Fruit fly (Drosophila melanogaster) whole organism, embryonic: Measurements from ENCODE around the gene Ostgamma.
A peak's percentile ranks its signal among the peaks of the same experiment; 100 is the strongest.

Source experiments
- Antp ChIP-seq: fragments of 200-800 bp; sonication (Bioruptor generic); optimal IDR thresholded peaks from 3 replicates; lab custom pipeline; 2016; ENCODE audit warnings: missing biosample characterization, missing genetic modification characterization
- Atf6 ChIP-seq: fragments of 200-800 bp; sonication (Bioruptor generic); IDR thresholded peaks from 2 replicates; pipeline ENCODE4 v1.3.6; 2022; ENCODE audit warnings: missing biosample characterization, missing genetic modification characterization
- CG10147 ChIP-seq: fragments of 200-800 bp; sonication (Bioruptor generic); optimal IDR thresholded peaks from 2 replicates; lab custom pipeline; 2019; ENCODE audit warnings: missing biosample characterization, mild to moderate bottlenecking, missing genetic modification characterization, moderate library complexity
- CG11398 ChIP-seq: fragments of 200-800 bp; sonication (Bioruptor generic); optimal IDR thresholded peaks from 2 replicates; lab custom pipeline; 2016; ENCODE audit warnings: missing biosample characterization, missing genetic modification characterization
- CG11695 ChIP-seq: fragments of 200-800 bp; sonication (Bioruptor generic); IDR thresholded peaks from 3 replicates; pipeline ENCODE4 v1.3.6; 2022; ENCODE audit warnings: missing biosample characterization, missing genetic modification characterization
- CG11723 ChIP-seq: fragments of 200-800 bp; sonication (Bioruptor generic); optimal IDR thresholded peaks from 2 replicates; lab custom pipeline; 2017; ENCODE audit warnings: missing biosample characterization, mild to moderate bottlenecking, missing genetic modification characterization
- CG13287 ChIP-seq: fragments of 200-800 bp; sonication (Bioruptor generic); IDR thresholded peaks from 2 replicates; pipeline ENCODE4 v1.3.6; 2022; ENCODE audit warnings: missing biosample characterization, missing genetic modification characterization; ENCODE audit not compliant: partially characterized antibody
- CG14860 ChIP-seq: fragments of 200-800 bp; sonication (Bioruptor generic); IDR thresholded peaks from 3 replicates; pipeline ENCODE4 v1.3.6; 2022; ENCODE audit warnings: missing biosample characterization, missing genetic modification characterization; ENCODE audit not compliant: partially characterized antibody
- CG15269 ChIP-seq: fragments of 200-800 bp; sonication (Bioruptor generic); optimal IDR thresholded peaks from 2 replicates; lab custom pipeline; 2018; ENCODE audit warnings: missing biosample characterization, mild to moderate bottlenecking, missing genetic modification characterization, moderate library complexity
- CG16815 ChIP-seq: fragments of 200-800 bp; sonication (Bioruptor generic); optimal IDR thresholded peaks from 3 replicates; lab custom pipeline; 2017; ENCODE audit warnings: missing biosample characterization, mild to moderate bottlenecking, missing genetic modification characterization
- CG1792 ChIP-seq: fragments of 200-800 bp; sonication (Bioruptor generic); optimal IDR thresholded peaks from 2 replicates; lab custom pipeline; 2016; ENCODE audit warnings: missing biosample characterization, missing genetic modification characterization
- CG1832 ChIP-seq: fragments of 200-800 bp; sonication (Bioruptor generic); optimal IDR thresholded peaks from 2 replicates; lab custom pipeline; 2017; ENCODE audit warnings: missing biosample characterization, mild to moderate bottlenecking, missing genetic modification characterization, inconsistent platforms
- CG18599 ChIP-seq: fragments of 200-800 bp; sonication (Bioruptor generic); optimal IDR thresholded peaks from 3 replicates; lab custom pipeline; 2017; ENCODE audit warnings: missing biosample characterization, missing genetic modification characterization, mild to moderate bottlenecking, moderate library complexity, missing genetic modification reagents
- CG31388 ChIP-seq: fragments of 200-800 bp; sonication (Bioruptor generic); optimal IDR thresholded peaks from 2 replicates; lab custom pipeline; 2016; ENCODE audit warnings: missing biosample characterization, missing genetic modification characterization
- CG33213 ChIP-seq: fragments of 200-800 bp; sonication (Bioruptor generic); optimal IDR thresholded peaks from 3 replicates; lab custom pipeline; 2016; ENCODE audit warnings: missing biosample characterization, missing genetic modification characterization
- CG34376 ChIP-seq: fragments of 200-800 bp; sonication (Bioruptor generic); optimal IDR thresholded peaks from 2 replicates; lab custom pipeline; 2018; ENCODE audit warnings: missing biosample characterization, mild to moderate bottlenecking, missing genetic modification characterization
- CG7271 ChIP-seq: fragments of 200-800 bp; sonication (Bioruptor generic); optimal IDR thresholded peaks from 2 replicates; lab custom pipeline; 2018; ENCODE audit warnings: missing biosample characterization, mild to moderate bottlenecking, missing genetic modification characterization, moderate library complexity
- CG7372 ChIP-seq: fragments of 200-800 bp; sonication (Bioruptor generic); IDR thresholded peaks from 2 replicates; pipeline ENCODE4 v1.3.6; 2022; ENCODE audit warnings: missing biosample characterization, missing genetic modification characterization
- CG8089 ChIP-seq: fragments of 200-800 bp; sonication (Bioruptor generic); optimal IDR thresholded peaks from 3 replicates; lab custom pipeline; 2016; ENCODE audit warnings: missing biosample characterization, missing genetic modification characterization
- CG8359 ChIP-seq: fragments of 200-800 bp; sonication (Bioruptor generic); optimal IDR thresholded peaks from 2 replicates; lab custom pipeline; 2017; ENCODE audit warnings: missing biosample characterization, mild to moderate bottlenecking, missing genetic modification characterization, borderline replicate concordance
- CG8765 ChIP-seq: fragments of 200-800 bp; sonication (Bioruptor generic); IDR thresholded peaks from 2 replicates; pipeline ENCODE4 v1.3.6; 2022; ENCODE audit warnings: missing biosample characterization, missing genetic modification characterization
- CG9437 ChIP-seq: fragments of 200-800 bp; sonication (Bioruptor generic); optimal IDR thresholded peaks from 2 replicates; lab custom pipeline; 2018; ENCODE audit warnings: missing biosample characterization, mild to moderate bottlenecking, missing genetic modification characterization
- Dad ChIP-seq: fragments of 200-800 bp; sonication (Bioruptor generic); optimal IDR thresholded peaks from 3 replicates; lab custom pipeline; 2016; ENCODE audit warnings: missing biosample characterization, missing genetic modification characterization
- Eip74EF ChIP-seq, 2 experiments: fragments of 200-800 bp in 1 of 2; fragments of >200 bp in 1 of 2; sonication (Bioruptor generic) in 1 of 2; optimal IDR thresholded peaks; 2 replicates each; lab custom pipeline; 2017 to 2019; ENCODE audit warnings: missing biosample characterization in 2 of 2, missing genetic modification characterization in 2 of 2, mild to moderate bottlenecking in 1 of 2, moderate library complexity in 1 of 2
- Ets97D ChIP-seq: fragments of 200-800 bp; sonication (Bioruptor generic); optimal IDR thresholded peaks from 3 replicates; lab custom pipeline; 2016; ENCODE audit warnings: missing biosample characterization, missing genetic modification characterization
- HLH3B ChIP-seq: fragments of 200-800 bp; sonication (Bioruptor generic); IDR thresholded peaks from 2 replicates; pipeline ENCODE4 v1.3.6; 2022; ENCODE audit warnings: missing biosample characterization, missing genetic modification characterization
- HmgZ ChIP-seq: fragments of 200-800 bp; sonication (Bioruptor generic); optimal IDR thresholded peaks from 2 replicates; lab custom pipeline; 2018; ENCODE audit warnings: missing biosample characterization, mild to moderate bottlenecking, missing genetic modification characterization
- Hr3 ChIP-seq: fragments of 200-800 bp; sonication (Bioruptor generic); optimal IDR thresholded peaks from 3 replicates; lab custom pipeline; 2016; ENCODE audit warnings: missing biosample characterization, missing genetic modification characterization
- Max ChIP-seq: fragments of 200-800 bp; sonication (Bioruptor generic); optimal IDR thresholded peaks from 2 replicates; lab custom pipeline; 2016; ENCODE audit warnings: missing biosample characterization, mild to moderate bottlenecking, missing genetic modification characterization
- Mes4 ChIP-seq: fragments of 200-800 bp; sonication (Bioruptor generic); optimal IDR thresholded peaks from 2 replicates; lab custom pipeline; 2016; ENCODE audit warnings: missing biosample characterization, missing genetic modification characterization
- Stat92E ChIP-seq, 3 experiments: fragments of >200 bp in 2 of 3; fragments of 200-800 bp in 1 of 3; sonication (Bioruptor generic) in 1 of 3; optimal IDR thresholded peaks; 2 replicates each; lab custom pipeline; 2017 to 2019; ENCODE audit warnings: missing biosample characterization in 3 of 3, missing genetic modification characterization in 3 of 3, mild to moderate bottlenecking in 1 of 3, moderate library complexity in 1 of 3
- TFAM ChIP-seq: fragments of 200-800 bp; sonication (Bioruptor generic); optimal IDR thresholded peaks from 2 replicates; lab custom pipeline; 2017; ENCODE audit warnings: missing biosample characterization, missing genetic modification characterization, inconsistent platforms
- YL-1 ChIP-seq: fragments of 200-800 bp; sonication (Bioruptor generic); optimal IDR thresholded peaks from 3 replicates; lab custom pipeline; 2017; ENCODE audit warnings: missing biosample characterization, mild to moderate bottlenecking, missing genetic modification characterization
- ara ChIP-seq: fragments of 200-800 bp; sonication (Bioruptor generic); IDR thresholded peaks from 2 replicates; pipeline ENCODE4 v1.3.6; 2022; ENCODE audit warnings: missing biosample characterization, missing genetic modification characterization
- bowl ChIP-seq: fragments of 200-800 bp; sonication (Bioruptor generic); IDR thresholded peaks from 2 replicates; pipeline ENCODE4 v1.3.6; 2022; ENCODE audit warnings: missing biosample characterization, missing genetic modification characterization
- chinmo ChIP-seq: fragments of 200-800 bp; sonication (Bioruptor generic); IDR thresholded peaks from 4 replicates; pipeline ENCODE4 v1.3.6; 2022; ENCODE audit warnings: missing biosample characterization, missing genetic modification characterization; ENCODE audit not compliant: partially characterized antibody
- crc ChIP-seq: fragments of 200-800 bp; sonication (Bioruptor generic); optimal IDR thresholded peaks from 2 replicates; lab custom pipeline; 2016; ENCODE audit warnings: missing biosample characterization, missing genetic modification characterization
- dmrt99B ChIP-seq: fragments of 200-800 bp; sonication (Bioruptor generic); optimal IDR thresholded peaks from 2 replicates; lab custom pipeline; 2018; ENCODE audit warnings: missing biosample characterization, mild to moderate bottlenecking, missing genetic modification characterization, moderate library complexity
- fd3F ChIP-seq: fragments of 200-800 bp; sonication (Bioruptor generic); optimal IDR thresholded peaks from 2 replicates; lab custom pipeline; 2018; ENCODE audit warnings: missing biosample characterization, mild to moderate bottlenecking, missing genetic modification characterization, moderate library complexity
- gem ChIP-seq: fragments of 200-800 bp; sonication (Bioruptor generic); optimal IDR thresholded peaks from 2 replicates; lab custom pipeline; 2019; ENCODE audit warnings: missing biosample characterization, mild to moderate bottlenecking, missing genetic modification characterization, moderate library complexity
- gro ChIP-seq: fragments of 200-800 bp; sonication (Bioruptor generic); optimal IDR thresholded peaks from 2 replicates; lab custom pipeline; 2016; ENCODE audit warnings: missing biosample characterization, missing genetic modification characterization
- ham ChIP-seq: fragments of 200-800 bp; sonication (Bioruptor generic); IDR thresholded peaks from 2 replicates; pipeline ENCODE4 v1.3.6; 2022; ENCODE audit warnings: missing biosample characterization, missing genetic modification characterization
- jumu ChIP-seq: fragments of 200-800 bp; sonication (Bioruptor generic); optimal IDR thresholded peaks from 3 replicates; lab custom pipeline; 2016; ENCODE audit warnings: missing biosample characterization, missing genetic modification characterization
- nmo ChIP-seq: fragments of 200-800 bp; sonication (Bioruptor generic); optimal IDR thresholded peaks from 2 replicates; lab custom pipeline; 2018; ENCODE audit warnings: missing biosample characterization, mild to moderate bottlenecking, missing genetic modification characterization, moderate library complexity
- row ChIP-seq: fragments of 200-800 bp; sonication (Bioruptor generic); IDR thresholded peaks from 3 replicates; pipeline ENCODE4 v1.3.6; 2022; ENCODE audit warnings: missing biosample characterization, missing genetic modification characterization
- seq ChIP-seq: fragments of 200-800 bp; sonication (Bioruptor generic); IDR thresholded peaks from 2 replicates; pipeline ENCODE4 v1.3.6; 2022; ENCODE audit warnings: missing biosample characterization, missing genetic modification characterization
- so ChIP-seq: fragments of 200-800 bp; sonication (Bioruptor generic); IDR thresholded peaks from 3 replicates; pipeline ENCODE4 v1.3.6; 2022; ENCODE audit warnings: missing biosample characterization, missing genetic modification characterization
- vnd ChIP-seq: fragments of 200-800 bp; sonication (Bioruptor generic); IDR thresholded peaks from 3 replicates; pipeline ENCODE4 v1.3.6; 2022; ENCODE audit warnings: missing biosample characterization, missing genetic modification characterization; ENCODE audit not compliant: partially characterized antibody

Ostgamma gene

dm6 chr2L:8319858-8320525 is 12.0 kb upstream of the Ostgamma start, which contains the start of the genes mtsh and strat:
mtsh (minus strand) TSS chr2L:8319908.
strat (plus strand) TSS chr2L:8320328.
- TF ChIP-seq CG10147 (GFP tag; lab: Kevin White, UChicago) = no peak
- 0 out of 2 replicates have a peak, but pooled peaks have one; percentile 42 for TF ChIP-seq ara (GFP tag; lab: Robert Waterston, UW)
- peak; percentile 60 for TF ChIP-seq HmgZ (tag; lab: Kevin White, UChicago)
- TF ChIP-seq Max = peak; percentile 35
- peak; percentile 88; the same call in 3 of the 4 replicates for TF ChIP-seq chinmo (GFP tag; lab: Robert Waterston, UW)
- TF ChIP-seq CG8359 (GFP tag; lab: Kevin White, UChicago) = peak; percentile 22
- TF ChIP-seq Mes4 = peak; percentile 6
- TF ChIP-seq CG11723 = peak; percentile 32
- peak; percentile 61; the same call in 2 of the 3 replicates for TF ChIP-seq CG14860 (GFP tag; lab: Robert Waterston, UW)
- peak; percentile 21 for TF ChIP-seq TFAM (GFP tag; lab: Kevin White, UChicago)
- peak; percentile 62 for TF ChIP-seq nmo (GFP tag; lab: Kevin White, UChicago)
- no peak for TF ChIP-seq CG31388 (GFP tag; lab: Kevin White, UChicago)
- 0 out of 2 replicates have a peak, but pooled peaks have one; percentile 8 for TF ChIP-seq CG7372 (GFP tag; lab: Robert Waterston, UW)
- TF ChIP-seq YL-1 (GFP tag; lab: Kevin White, UChicago) = peak; percentile 52
- no peak for TF ChIP-seq gem (tag; lab: Kevin White, UChicago)
- TF ChIP-seq Stat92E (GFP tag; optimal IDR thresholded peaks at IDR 0.05; lab: Kevin White, UChicago) = no peak
- no peak for TF ChIP-seq ham (GFP tag; lab: Robert Waterston, UW)
- no peak for TF ChIP-seq CG11695 (GFP tag; lab: Robert Waterston, UW)
- TF ChIP-seq jumu (GFP tag; lab: Kevin White, UChicago) = no peak
- peak; percentile 51 for TF ChIP-seq CG1792 (GFP tag; lab: Kevin White, UChicago)
- TF ChIP-seq bowl (GFP tag; lab: Robert Waterston, UW) = no peak
- TF ChIP-seq Eip74EF (GFP tag; optimal IDR thresholded peaks at IDR 0.05; lab: Kevin White, UChicago) = peak in 1 of 2 experiments; percentile 1
- peak; percentile 61 for TF ChIP-seq CG9437 (GFP tag; lab: Kevin White, UChicago)
- TF ChIP-seq Ets97D (GFP tag; lab: Kevin White, UChicago) = peak; percentile 98
- peak; percentile 86 for TF ChIP-seq CG7271 (tag; lab: Kevin White, UChicago)
- peak; percentile 57; the same call in 1 of the 2 replicates for TF ChIP-seq Atf6
- no peak for TF ChIP-seq CG11398
- no peak for TF ChIP-seq dmrt99B
- peak; percentile 50; the same call in 2 of the 3 replicates for TF ChIP-seq vnd (GFP tag; lab: Robert Waterston, UW)
- TF ChIP-seq CG33213 = peak; percentile 73
- TF ChIP-seq HLH3B (GFP tag; lab: Robert Waterston, UW) = peak; percentile 41; the same call in 1 of the 2 replicates
- peak; percentile 51 for TF ChIP-seq Antp (GFP tag; lab: Kevin White, UChicago)
- no peak for TF ChIP-seq seq
- peak; percentile 83 for TF ChIP-seq gro
- peak; percentile 66 for TF ChIP-seq CG18599
- no peak for TF ChIP-seq Hr3
- peak; percentile 71 for TF ChIP-seq CG13287 (GFP tag; lab: Robert Waterston, UW)
- TF ChIP-seq row (GFP tag; lab: Robert Waterston, UW) = 0 out of 3 replicates have a peak, but pooled peaks have one; percentile 23
- peak; percentile 60; the same call in 1 of the 3 replicates for TF ChIP-seq so
- no peak for TF ChIP-seq crc (GFP tag; lab: Kevin White, UChicago)
- no peak for TF ChIP-seq CG15269
- TF ChIP-seq CG34376 (GFP tag; lab: Kevin White, UChicago) = peak; percentile 84
- TF ChIP-seq Dad = peak; percentile 75
- TF ChIP-seq CG8089 (GFP tag; lab: Kevin White, UChicago) = no peak
- no peak for TF ChIP-seq CG8765
- TF ChIP-seq CG16815 (GFP tag; lab: Kevin White, UChicago) = no peak
- no peak for TF ChIP-seq CG1832 (GFP tag; lab: Kevin White, UChicago)
- peak; percentile 45 for TF ChIP-seq fd3F (GFP tag; lab: Kevin White, UChicago)
